Fruit fly (Drosophila melanogaster): ENCODE results near the gene sloth2.

DNA sequence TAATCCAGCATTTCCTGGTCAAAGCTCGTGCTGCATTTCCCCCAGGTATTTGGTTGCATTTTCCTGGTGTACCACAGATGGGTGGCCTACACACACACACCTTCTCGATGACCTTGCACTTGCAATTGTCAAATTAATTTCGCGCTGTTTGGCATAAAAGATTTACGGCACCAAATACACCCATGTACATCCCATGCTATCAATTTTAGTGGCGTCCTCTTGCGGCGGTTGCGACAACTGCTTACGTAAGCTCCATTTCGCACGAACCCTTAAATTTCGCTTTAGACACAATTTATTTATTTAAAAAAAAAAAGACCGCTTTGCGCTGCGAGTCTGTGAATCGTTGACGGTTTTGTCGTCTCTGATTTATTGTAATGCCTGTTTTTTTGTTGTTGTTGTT lies 5.7 kb upstream of the sloth2 start:
- TF ChIP-seq CG12219 (GFP tag; optimal IDR thresholded peaks at IDR 0.05) (no peak), insv (GFP tag; optimal IDR thresholded peaks at IDR 0.05) (no peak), z (GFP tag; IDR thresholded peaks at IDR 0.05) (no peak), gsb-n (tag; optimal IDR thresholded peaks at IDR 0.05) (no peak), Trl (optimal IDR thresholded peaks at IDR 0.05) (no peak), Trl (GFP tag; optimal IDR thresholded peaks at IDR 0.05) (no peak), Hr39 (optimal IDR thresholded peaks at IDR 0.05) (no peak), CG18599 (GFP tag; optimal IDR thresholded peaks at IDR 0.05) (no peak), fd96Cb (tag; optimal IDR thresholded peaks at IDR 0.05) (no peak)
